Fruit fly (Drosophila melanogaster): ENCODE data around the gene CG5662.

CG5662 gene

dm6 chrX:15175171-15175883, 34.9 kb upstream of the CG5662 start, which contains the start of gene CG43737:
TSS of gene CG43737 (plus strand) at chrX:15175441.
- TF ChIP-seq Rel (GFP tag; optimal IDR thresholded peaks at IDR 0.05) (no peak), Rel (tag; optimal IDR thresholded peaks at IDR 0.05) (no peak), HLH106 (tag; optimal IDR thresholded peaks at IDR 0.05) (no peak), br (GFP tag; optimal IDR thresholded peaks at IDR 0.05) (no peak), N (GFP tag; optimal IDR thresholded peaks at IDR 0.05) (no peak), psq (GFP tag; optimal IDR thresholded peaks at IDR 0.05) (no peak), Hr83 (GFP tag; optimal IDR thresholded peaks at IDR 0.05; ENCODE audit: poor library complexity, severe bottlenecking) (no peak), CG9705 (GFP tag; optimal IDR thresholded peaks at IDR 0.05) (no peak), usp (GFP tag; optimal IDR thresholded peaks at IDR 0.05) (no peak)

dm6 chrX:15199845-15200432, 10.2 kb upstream of the CG5662 start:
- no peak for TF ChIP-seq jim (GFP tag; optimal IDR thresholded peaks at IDR 0.05)
- no peak for TF ChIP-seq Abd-B (GFP tag; optimal IDR thresholded peaks at IDR 0.05)
- TF ChIP-seq woc (GFP tag; optimal IDR thresholded peaks at IDR 0.05): no peak
- no peak for TF ChIP-seq ey (GFP tag; optimal IDR thresholded peaks at IDR 0.05)
- TF ChIP-seq Myc (optimal IDR thresholded peaks at IDR 0.05): no peak
- TF ChIP-seq Hr83 (GFP tag; optimal IDR thresholded peaks at IDR 0.05; ENCODE audit: poor library complexity, severe bottlenecking): no peak
- no peak for TF ChIP-seq Mio (GFP tag; optimal IDR thresholded peaks at IDR 0.05)

dm6 chrX:15203634-15204033, 6.6 kb upstream of the CG5662 start:
- no peak for TF ChIP-seq psq (GFP tag; optimal IDR thresholded peaks at IDR 0.05)
- no peak for TF ChIP-seq GATAd (GFP tag; optimal IDR thresholded peaks at IDR 0.05)
- no peak for TF ChIP-seq br (GFP tag; optimal IDR thresholded peaks at IDR 0.05)
- TF ChIP-seq CrebA (GFP tag; optimal IDR thresholded peaks at IDR 0.05; ENCODE audit: borderline replicate concordance): no peak

dm6 chrX:15206536-15206935, 3.6 kb upstream of the CG5662 start, which contains the start of gene CG32588:
TSS of gene CG32588 (minus strand) at chrX:15206636.
- TF ChIP-seq CG32264 (GFP tag; optimal IDR thresholded peaks at IDR 0.05): no peak

dm6 chrX:15216048-15216447, 5.9 kb downstream of the CG5662 start:
- TF ChIP-seq h (GFP tag; optimal IDR thresholded peaks at IDR 0.05): peak; percentile 6
- no peak for TF ChIP-seq Jra (GFP tag; optimal IDR thresholded peaks at IDR 0.05)
- TF ChIP-seq sv (GFP tag; optimal IDR thresholded peaks at IDR 0.05): no peak
- TF ChIP-seq HLH106 (tag; optimal IDR thresholded peaks at IDR 0.05): peak; percentile 6
- TF ChIP-seq rgr (GFP tag; optimal IDR thresholded peaks at IDR 0.05): no peak

dm6 chrX:15221076-15221475, 10.9 kb downstream of the CG5662 start, which contains the start of gene CG43075:
TSS of gene CG43075 (minus strand) at chrX:15221176.
- TF ChIP-seq foxo (GFP tag; optimal IDR thresholded peaks at IDR 0.05): no peak
- TF ChIP-seq h (GFP tag; optimal IDR thresholded peaks at IDR 0.05): no peak
- no peak for TF ChIP-seq Mio (GFP tag; optimal IDR thresholded peaks at IDR 0.05)
- TF ChIP-seq dmrt93B (GFP tag; optimal IDR thresholded peaks at IDR 0.05): no peak
- TF ChIP-seq Vsx2 (GFP tag; optimal IDR thresholded peaks at IDR 0.05; ENCODE audit: partially characterized antibody): no peak
- no peak for TF ChIP-seq fru (GFP tag; optimal IDR thresholded peaks at IDR 0.05)
- no peak for TF ChIP-seq ey (GFP tag; optimal IDR thresholded peaks at IDR 0.05)
- TF ChIP-seq jim (GFP tag; optimal IDR thresholded peaks at IDR 0.05): no peak
- TF ChIP-seq Hnf4 (GFP tag; optimal IDR thresholded peaks at IDR 0.05): no peak
- TF ChIP-seq brk (GFP tag; optimal IDR thresholded peaks at IDR 0.05): no peak
- no peak for TF ChIP-seq sage (GFP tag; optimal IDR thresholded peaks at IDR 0.05)
- TF ChIP-seq dl (GFP tag; optimal IDR thresholded peaks at IDR 0.05; ENCODE audit: insufficient read depth in 1 of 2, partially characterized antibody in 2 of 2): no peak
- no peak for TF ChIP-seq rgr (GFP tag; optimal IDR thresholded peaks at IDR 0.05)
- no peak for TF ChIP-seq CrebA (GFP tag; optimal IDR thresholded peaks at IDR 0.05; ENCODE audit: borderline replicate concordance)
